Fruit fly (Drosophila melanogaster) whole organism, wandering third instar larva: Measurements from ENCODE around the gene CG5112.
A peak's percentile ranks its signal among the peaks of the same experiment; 100 is the strongest.

ENCODE experiments used
- Dfd ChIP-seq: fragments of >200 bp; optimal IDR thresholded peaks from 2 replicates; lab custom pipeline; 2017; ENCODE audit warnings: missing biosample characterization, missing genetic modification characterization
- Hr83 ChIP-seq: fragments of 200-300 bp; sonication (Bioruptor generic); optimal IDR thresholded peaks from 2 replicates; lab custom pipeline; 2016; ENCODE audit warnings: missing biosample characterization, mild to moderate bottlenecking, missing genetic modification characterization, moderate library complexity; ENCODE audit not compliant: poor library complexity, severe bottlenecking
- Myc ChIP-seq: fragments of >200 bp; optimal IDR thresholded peaks from 2 replicates; lab custom pipeline; 2017
- fru ChIP-seq: fragments of 200-800 bp; sonication (Bioruptor generic); optimal IDR thresholded peaks from 3 replicates; lab custom pipeline; 2016; ENCODE audit warnings: missing biosample characterization, mild to moderate bottlenecking, missing genetic modification characterization
- h ChIP-seq: fragments of 200-800 bp; sonication (Bioruptor generic); optimal IDR thresholded peaks from 3 replicates; lab custom pipeline; 2016; ENCODE audit warnings: missing biosample characterization, mild to moderate bottlenecking, missing genetic modification characterization
- lola ChIP-seq: fragments of >200 bp; optimal IDR thresholded peaks from 2 replicates; lab custom pipeline; 2017; ENCODE audit warnings: missing biosample characterization, missing genetic modification characterization
- pan ChIP-seq: fragments of >200 bp; optimal IDR thresholded peaks from 2 replicates; lab custom pipeline; 2017
- usp ChIP-seq: fragments of >200 bp; optimal IDR thresholded peaks from 2 replicates; lab custom pipeline; 2017; ENCODE audit warnings: missing biosample characterization, missing genetic modification characterization

DNA sequence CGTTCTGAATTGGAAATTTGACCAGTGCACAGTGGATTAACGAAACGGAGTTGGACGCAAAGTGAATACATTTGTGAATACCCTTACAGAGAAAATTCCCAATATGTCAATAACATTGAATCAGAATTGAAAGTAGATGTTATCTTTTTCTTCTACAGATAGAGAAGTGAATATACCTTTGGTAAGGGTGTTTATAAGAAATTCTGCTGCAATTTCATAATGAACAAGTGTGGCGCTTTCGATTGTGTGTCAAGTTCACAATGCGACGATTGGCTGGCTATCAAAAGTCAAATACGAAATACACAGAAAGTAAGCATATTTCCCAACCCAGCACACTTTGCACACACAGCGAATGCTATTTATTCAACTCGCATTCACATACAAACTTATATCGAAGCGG lies 42.9 kb upstream of the CG5112 start:
- TF ChIP-seq h (GFP tag; lab: Kevin White, UChicago) (peak; percentile 13), Dfd (GFP tag; lab: Kevin White, UChicago) (no peak), fru (GFP tag; lab: Kevin White, UChicago) (no peak), Hr83 (GFP tag; lab: Kevin White, UChicago) (no peak), pan (lab: Kevin White, UChicago) (no peak), usp (GFP tag; lab: Kevin White, UChicago) (no peak), Myc (lab: Kevin White, UChicago) (no peak), lola (GFP tag; lab: Kevin White, UChicago) (no peak)
